Worm (Caenorhabditis elegans): ENCODE measurements around the gene nhr-139.

nhr-139 gene

ce11 chrV:6947442-6947841 is 40.1 kb downstream of the nhr-139 start, which contains the start of gene Y57E12B.4:
Gene Y57E12B.4, minus strand, starts transcription at chrV:6947542.
- no peak for TF ChIP-seq him-1 (tag; optimal IDR thresholded peaks at IDR 0.05)
- no peak for TF ChIP-seq dao-5 (tag; optimal IDR thresholded peaks at IDR 0.05)
- TF ChIP-seq W03F9.2 (tag; optimal IDR thresholded peaks at IDR 0.05): no peak
